2 worm cellular contexts compared by ENCODE assay signal in the genomic region with DNA sequence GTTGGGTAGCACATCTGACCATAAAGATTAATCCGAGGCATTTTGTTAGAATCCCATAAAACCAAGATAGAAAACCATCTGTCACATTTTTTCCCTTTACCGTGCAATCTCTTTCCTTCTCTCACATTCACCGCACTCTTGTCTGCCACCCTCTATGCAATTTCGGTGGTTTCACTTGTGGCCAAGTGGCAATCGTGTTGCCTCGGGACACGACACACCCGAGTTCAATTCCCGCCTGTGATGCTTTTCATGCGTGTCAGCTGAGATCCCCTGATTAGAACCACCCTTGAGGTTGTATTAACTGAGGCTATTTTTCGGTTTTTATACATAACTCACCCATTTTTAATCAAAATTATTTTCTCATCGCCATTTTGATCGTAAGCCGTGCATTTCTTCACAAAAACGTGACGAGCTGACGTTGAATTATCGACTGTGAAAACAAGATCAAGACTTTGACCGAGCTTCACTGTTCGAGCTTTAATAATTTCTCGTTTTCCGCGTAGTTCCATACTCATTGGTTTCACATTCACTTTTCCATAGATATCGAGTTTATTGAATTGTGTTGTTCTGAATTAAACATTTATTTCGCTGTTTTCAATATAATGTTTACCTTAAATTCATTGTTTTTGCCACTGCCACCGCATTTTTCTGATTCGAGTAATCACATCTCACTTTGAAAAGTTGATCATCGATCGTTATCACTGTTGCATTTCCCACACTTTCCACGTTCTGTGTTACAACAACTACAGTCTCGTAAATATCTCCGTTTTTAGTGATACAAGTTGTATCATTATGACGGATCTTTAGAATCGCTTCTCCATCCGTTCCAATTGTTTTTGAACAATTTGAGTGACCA.
A peak's percentile ranks its signal among the peaks of the same experiment; 100 is the strongest.
TF ChIP-seq lines count a peak whose summit lies in the region.

No protein-coding gene starts in this region.

TF ChIP-seq in whole organism, L4 larva, 104 proteins besides CTCF, POLR2A, EP300 and RAD21 (continued from another document):
- TF ChIP-seq ceh-32 (tag; optimal IDR thresholded peaks at IDR 0.05; lab: Kevin White, UChicago; ENCODE audit: poor library complexity), result peak; percentile 54
- TF ChIP-seq attf-4 (tag; optimal IDR thresholded peaks at IDR 0.05; lab: Kevin White, UChicago), result peak; percentile 77
- TF ChIP-seq dve-1 (tag; optimal IDR thresholded peaks at IDR 0.05; lab: Kevin White, UChicago; ENCODE audit: insufficient read depth), result peak; percentile 93
- peak; percentile 91 for TF ChIP-seq duxl-1 (tag; optimal IDR thresholded peaks at IDR 0.05; lab: Kevin White, UChicago; ENCODE audit: poor library complexity)
- peak; percentile 95 for TF ChIP-seq ZK337.2 (GFP tag; IDR thresholded peaks at IDR 0.05; lab: Robert Waterston, UW)
- no peak for TF ChIP-seq zip-2 (tag; optimal IDR thresholded peaks at IDR 0.05; lab: Kevin White, UChicago)
- TF ChIP-seq nhr-42 (GFP tag; IDR thresholded peaks at IDR 0.05; lab: Robert Waterston, UW), result peak; percentile 95
- peak; percentile 100 for TF ChIP-seq dmd-8 (GFP tag; IDR thresholded peaks at IDR 0.05; lab: Robert Waterston, UW)
- TF ChIP-seq lir-3 (tag; optimal IDR thresholded peaks at IDR 0.05; lab: Kevin White, UChicago), result peak; percentile 92
- TF ChIP-seq nhr-10 (tag; optimal IDR thresholded peaks at IDR 0.05; lab: Kevin White, UChicago), result peak; percentile 76
- TF ChIP-seq F37D6.2 (tag; optimal IDR thresholded peaks at IDR 0.05; lab: Kevin White, UChicago), result peak; percentile 68
- TF ChIP-seq ceh-44 (GFP tag; IDR thresholded peaks at IDR 0.05; lab: Robert Waterston, UW), result peak; percentile 98
- TF ChIP-seq daf-16 (GFP tag; optimal IDR thresholded peaks at IDR 0.05; lab: Kevin White, UChicago), result peak; percentile 89 to 98
- peak; percentile 87 for TF ChIP-seq daf-16 (tag; optimal IDR thresholded peaks at IDR 0.05; lab: Kevin White, UChicago)
- TF ChIP-seq daf-19 (GFP tag; conservative IDR thresholded peaks at IDR 0.05; lab: Robert Waterston, UW), result peak; percentile 98
- TF ChIP-seq mxl-3 (GFP tag; optimal IDR thresholded peaks at IDR 0.05; lab: Kevin White, UChicago), result peak; percentile 95
- peak in 1 of 2 experiments; percentile 82 for TF ChIP-seq hif-1 (tag; optimal IDR thresholded peaks at IDR 0.05; lab: Kevin White, UChicago)
- TF ChIP-seq unc-62 (GFP tag; optimal IDR thresholded peaks at IDR 0.05 in 1 of 2; lab: Kevin White, UChicago), result peak in 1 of 2 experiments; percentile 84
- TF ChIP-seq unc-62 (tag; optimal IDR thresholded peaks at IDR 0.05; lab: Kevin White, UChicago), result peak; percentile 65
- peak; percentile 100 for TF ChIP-seq lim-7 (GFP tag; IDR thresholded peaks at IDR 0.05; lab: Robert Waterston, UW)
- TF ChIP-seq lin-38 (GFP tag; IDR thresholded peaks at IDR 0.05; lab: Robert Waterston, UW), result peak; percentile 92
- TF ChIP-seq php-3 (GFP tag; IDR thresholded peaks at IDR 0.05; lab: Robert Waterston, UW), result peak; percentile 95
- 0 out of 2 replicates have a peak, but pooled peaks have one; percentile 85 for TF ChIP-seq tag-97 (GFP tag; IDR thresholded peaks at IDR 0.05; lab: Robert Waterston, UW)
- peak; percentile 94 for TF ChIP-seq mxl-2 (GFP tag; conservative IDR thresholded peaks at IDR 0.05; lab: Robert Waterston, UW)
- peak; percentile 95 for TF ChIP-seq spr-3 (GFP tag; optimal IDR thresholded peaks at IDR 0.05; lab: Kevin White, UChicago)
- peak; percentile 78 for TF ChIP-seq nhr-28 (tag; optimal IDR thresholded peaks at IDR 0.05; lab: Kevin White, UChicago)
- peak; percentile 92 for TF ChIP-seq lin-29 (GFP tag; IDR thresholded peaks at IDR 0.05; lab: Robert Waterston, UW)
- no peak for TF ChIP-seq snpc-4 (tag; optimal IDR thresholded peaks at IDR 0.05; lab: Kevin White, UChicago)
- peak; percentile 99 for TF ChIP-seq gei-8 (GFP tag; optimal IDR thresholded peaks at IDR 0.05; lab: Kevin White, UChicago)
- TF ChIP-seq ztf-11 (tag; optimal IDR thresholded peaks at IDR 0.05; lab: Kevin White, UChicago), result no peak
- peak; percentile 93 for TF ChIP-seq ceh-20 (GFP tag; IDR thresholded peaks at IDR 0.05; lab: Robert Waterston, UW)
- TF ChIP-seq ama-1 (optimal IDR thresholded peaks at IDR 0.05; lab: Kevin White, UChicago), result peak; percentile 11
- TF ChIP-seq pha-4 (GFP tag; IDR thresholded peaks at IDR 0.05; lab: Robert Waterston, UW), result peak; percentile 99
- TF ChIP-seq pha-4 (tag; optimal IDR thresholded peaks at IDR 0.05; lab: Kevin White, UChicago), result no peak
- TF ChIP-seq mdt-29 (GFP tag; IDR thresholded peaks at IDR 0.05; lab: Robert Waterston, UW), result peak; percentile 92
- 0 out of 2 replicates have a peak, but pooled peaks have one; percentile 59 for TF ChIP-seq daf-8 (GFP tag; IDR thresholded peaks at IDR 0.05; lab: Robert Waterston, UW)
- TF ChIP-seq nhr-76 (tag; optimal IDR thresholded peaks at IDR 0.05; lab: Kevin White, UChicago), result no peak
- peak; percentile 99 for TF ChIP-seq tra-1 (GFP tag; IDR thresholded peaks at IDR 0.05; lab: Robert Waterston, UW)
- TF ChIP-seq ZK546.5 (tag; optimal IDR thresholded peaks at IDR 0.05; lab: Kevin White, UChicago), result peak in 1 of 2 experiments; percentile 28
- peak; percentile 93 for TF ChIP-seq zip-11 (GFP tag; IDR thresholded peaks at IDR 0.05; lab: Robert Waterston, UW)
- peak; percentile 98 for TF ChIP-seq ctbp-1 (GFP tag; IDR thresholded peaks at IDR 0.05; lab: Robert Waterston, UW)
- peak in 1 of 2 experiments; percentile 49 for TF ChIP-seq mdl-1 (tag; optimal IDR thresholded peaks at IDR 0.05; lab: Kevin White, UChicago)
- no peak for TF ChIP-seq set-16 (GFP tag; IDR thresholded peaks at IDR 0.05; lab: Robert Waterston, UW)
- TF ChIP-seq fos-1 (tag; optimal IDR thresholded peaks at IDR 0.05; lab: Kevin White, UChicago), result no peak
- peak; percentile 99 for TF ChIP-seq F44E2.7 (GFP tag; IDR thresholded peaks at IDR 0.05; lab: Robert Waterston, UW)
- TF ChIP-seq daf-12 (tag; optimal IDR thresholded peaks at IDR 0.05; lab: Kevin White, UChicago), result no peak
- TF ChIP-seq nhr-102 (tag; optimal IDR thresholded peaks at IDR 0.05; lab: Kevin White, UChicago), result peak; percentile 94
- peak; percentile 96 for TF ChIP-seq saeg-2 (GFP tag; IDR thresholded peaks at IDR 0.05; lab: Robert Waterston, UW)
- peak; percentile 60 for TF ChIP-seq pqm-1 (tag; optimal IDR thresholded peaks at IDR 0.05; lab: Kevin White, UChicago)
- peak; percentile 90 for TF ChIP-seq rbr-2 (tag; optimal IDR thresholded peaks at IDR 0.05; lab: Kevin White, UChicago)
- TF ChIP-seq ceh-62 (tag; optimal IDR thresholded peaks at IDR 0.05; lab: Kevin White, UChicago), result no peak
- TF ChIP-seq madf-9 (GFP tag; conservative IDR thresholded peaks at IDR 0.05; lab: Robert Waterston, UW), result peak; percentile 97
- TF ChIP-seq lin-15B (tag; optimal IDR thresholded peaks at IDR 0.05; lab: Kevin White, UChicago), result peak; percentile 28
- TF ChIP-seq zfp-2 (tag; optimal IDR thresholded peaks at IDR 0.05; lab: Kevin White, UChicago), result peak; percentile 74
- peak; percentile 97 to 99 for TF ChIP-seq madf-5 (GFP tag; IDR thresholded peaks at IDR 0.05; lab: Robert Waterston, UW)

TF ChIP-seq in whole organism, late embryonic, 69 proteins besides CTCF, POLR2A, EP300 and RAD21 (continued from another document):
- peak; percentile 98 for TF ChIP-seq pqm-1 (tag; optimal IDR thresholded peaks at IDR 0.05; lab: Kevin White, UChicago)
- TF ChIP-seq ceh-18 (tag; optimal IDR thresholded peaks at IDR 0.05; lab: Kevin White, UChicago), result peak; percentile 96
- no peak for TF ChIP-seq ama-1 (optimal IDR thresholded peaks at IDR 0.05; lab: Kevin White, UChicago)
- TF ChIP-seq npax-4 (tag; optimal IDR thresholded peaks at IDR 0.05; lab: Kevin White, UChicago), result peak; percentile 97
- TF ChIP-seq eyg-1 (tag; optimal IDR thresholded peaks at IDR 0.05; lab: Kevin White, UChicago), result peak; percentile 98
- peak; percentile 99 for TF ChIP-seq ceh-34 (tag; optimal IDR thresholded peaks at IDR 0.05; lab: Kevin White, UChicago)
- peak; percentile 99 for TF ChIP-seq tbx-2 (tag; optimal IDR thresholded peaks at IDR 0.05; lab: Kevin White, UChicago)
- TF ChIP-seq hlh-30 (tag; optimal IDR thresholded peaks at IDR 0.05; lab: Kevin White, UChicago; ENCODE audit: insufficient read depth), result peak; percentile 98
- peak; percentile 92 for TF ChIP-seq pag-3 (tag; optimal IDR thresholded peaks at IDR 0.05; lab: Kevin White, UChicago; ENCODE audit: borderline replicate concordance)
- TF ChIP-seq dmd-4 (tag; optimal IDR thresholded peaks at IDR 0.05; lab: Kevin White, UChicago; ENCODE audit: borderline replicate concordance), result peak; percentile 98
- peak; percentile 96 for TF ChIP-seq fax-1 (tag; optimal IDR thresholded peaks at IDR 0.05; lab: Kevin White, UChicago)
- peak; percentile 99 for TF ChIP-seq gmeb-2 (tag; optimal IDR thresholded peaks at IDR 0.05; lab: Kevin White, UChicago)
- peak; percentile 95 for TF ChIP-seq sdc-2 (tag; optimal IDR thresholded peaks at IDR 0.05; lab: Kevin White, UChicago)
